Fruit fly (Drosophila melanogaster) whole organism, embryonic: Measurements from ENCODE around the gene CG31650.
A peak's percentile ranks its signal among the peaks of the same experiment; 100 is the strongest.

Source experiments
- Antp ChIP-seq: fragments of 200-800 bp; sonication (Bioruptor generic); optimal IDR thresholded peaks from 3 replicates; lab custom pipeline; 2016; ENCODE audit warnings: missing biosample characterization, missing genetic modification characterization
- Asciz ChIP-seq: fragments of 200-800 bp; sonication (Bioruptor generic); optimal IDR thresholded peaks from 2 replicates; lab custom pipeline; 2017; ENCODE audit warnings: missing biosample characterization, mild to moderate bottlenecking, missing genetic modification characterization, missing genetic modification reagents
- CG12155 ChIP-seq: fragments of 200-800 bp; sonication (Bioruptor generic); optimal IDR thresholded peaks from 3 replicates; lab custom pipeline; 2016; ENCODE audit warnings: missing biosample characterization, missing genetic modification characterization
- CG12219 ChIP-seq: fragments of 200-800 bp; sonication (Bioruptor generic); optimal IDR thresholded peaks from 3 replicates; lab custom pipeline; 2018; ENCODE audit warnings: missing biosample characterization, mild to moderate bottlenecking, missing genetic modification characterization
- CG13287 ChIP-seq: fragments of 200-800 bp; sonication (Bioruptor generic); IDR thresholded peaks from 2 replicates; pipeline ENCODE4 v1.3.6; 2022; ENCODE audit warnings: missing biosample characterization, missing genetic modification characterization; ENCODE audit not compliant: partially characterized antibody
- CG13424 ChIP-seq: fragments of 200-800 bp; sonication (Bioruptor generic); optimal IDR thresholded peaks from 2 replicates; lab custom pipeline; 2019; ENCODE audit warnings: missing biosample characterization, mild to moderate bottlenecking, missing genetic modification characterization, moderate library complexity
- CG15479 ChIP-seq: fragments of 200-800 bp; sonication (Bioruptor generic); optimal IDR thresholded peaks from 3 replicates; lab custom pipeline; 2019; ENCODE audit warnings: missing biosample characterization, mild to moderate bottlenecking, missing genetic modification characterization, moderate library complexity
- CG16813 ChIP-seq: fragments of 200-800 bp; sonication (Bioruptor generic); IDR thresholded peaks from 3 replicates; pipeline ENCODE4 v1.3.6; 2022; ENCODE audit warnings: missing biosample characterization, missing genetic modification characterization; ENCODE audit not compliant: partially characterized antibody
- CG17361 ChIP-seq: fragments of 200-800 bp; sonication (Bioruptor generic); IDR thresholded peaks from 3 replicates; pipeline ENCODE4 v1.3.6; 2022; ENCODE audit warnings: missing biosample characterization, missing genetic modification characterization
- CG2678 ChIP-seq: fragments of 200-800 bp; sonication (Bioruptor generic); optimal IDR thresholded peaks from 3 replicates; lab custom pipeline; 2019; ENCODE audit warnings: missing biosample characterization, mild to moderate bottlenecking, missing genetic modification characterization, moderate library complexity
- CG30403 ChIP-seq: fragments of 200-800 bp; sonication (Bioruptor generic); optimal IDR thresholded peaks from 3 replicates; lab custom pipeline; 2016; ENCODE audit warnings: missing biosample characterization, missing genetic modification characterization
- CG30431 ChIP-seq: fragments of 200-800 bp; sonication (Bioruptor generic); optimal IDR thresholded peaks from 2 replicates; lab custom pipeline; 2017; ENCODE audit warnings: missing biosample characterization, missing genetic modification characterization
- CG34224 ChIP-seq: fragments of 200-800 bp; sonication (Bioruptor generic); IDR thresholded peaks from 3 replicates; pipeline ENCODE4 v1.3.6; 2022; ENCODE audit warnings: missing biosample characterization, missing genetic modification characterization; ENCODE audit not compliant: partially characterized antibody
- CG3995 ChIP-seq: fragments of 200-800 bp; sonication (Bioruptor generic); optimal IDR thresholded peaks from 3 replicates; lab custom pipeline; 2016; ENCODE audit warnings: missing biosample characterization, missing genetic modification characterization
- CG4854 ChIP-seq: fragments of 200-800 bp; sonication (Bioruptor generic); optimal IDR thresholded peaks from 2 replicates; lab custom pipeline; 2016; ENCODE audit warnings: missing biosample characterization, missing genetic modification characterization, inconsistent platforms
- CG6272 ChIP-seq: fragments of 200-800 bp; sonication (Bioruptor generic); IDR thresholded peaks from 2 replicates; pipeline ENCODE4 v1.3.6; 2022; ENCODE audit warnings: missing biosample characterization, missing genetic modification characterization
- CG6689 ChIP-seq: fragments of 200-800 bp; sonication (Bioruptor generic); IDR thresholded peaks from 2 replicates; pipeline ENCODE4 v1.3.6; 2022; ENCODE audit warnings: missing biosample characterization, missing genetic modification characterization
- CG7963 ChIP-seq: fragments of 200-800 bp; sonication (Bioruptor generic); IDR thresholded peaks from 3 replicates; pipeline ENCODE4 v1.3.6; 2022; ENCODE audit warnings: missing biosample characterization, missing genetic modification characterization; ENCODE audit not compliant: partially characterized antibody
- CG8089 ChIP-seq: fragments of 200-800 bp; sonication (Bioruptor generic); optimal IDR thresholded peaks from 3 replicates; lab custom pipeline; 2016; ENCODE audit warnings: missing biosample characterization, missing genetic modification characterization
- CG8388 ChIP-seq: fragments of 200-800 bp; sonication (Bioruptor generic); optimal IDR thresholded peaks from 2 replicates; lab custom pipeline; 2019; ENCODE audit warnings: missing biosample characterization, mild to moderate bottlenecking, missing genetic modification characterization, moderate library complexity
- CG8765 ChIP-seq: fragments of 200-800 bp; sonication (Bioruptor generic); IDR thresholded peaks from 2 replicates; pipeline ENCODE4 v1.3.6; 2022; ENCODE audit warnings: missing biosample characterization, missing genetic modification characterization
- Dip2 ChIP-seq: fragments of 200-800 bp; sonication (Bioruptor generic); IDR thresholded peaks from 2 replicates; pipeline ENCODE4 v1.3.6; 2022; ENCODE audit warnings: missing biosample characterization, missing genetic modification characterization
- Doc2 ChIP-seq: fragments of 200-800 bp; sonication (Bioruptor generic); IDR thresholded peaks from 2 replicates; pipeline ENCODE4 v1.3.6; 2022; ENCODE audit warnings: missing biosample characterization, missing genetic modification characterization
- E2f1 ChIP-seq: fragments of 200-800 bp; sonication (Bioruptor generic); IDR thresholded peaks from 2 replicates; pipeline ENCODE4 v1.3.6; 2022; ENCODE audit warnings: missing biosample characterization, missing genetic modification characterization
- Jarid2 ChIP-seq: fragments of 200-800 bp; sonication (Bioruptor generic); optimal IDR thresholded peaks from 3 replicates; lab custom pipeline; 2017; ENCODE audit warnings: mild to moderate bottlenecking, missing biosample characterization, missing genetic modification reagents, missing genetic modification characterization
- Lhr ChIP-seq: fragments of 200-800 bp; sonication (Bioruptor generic); optimal IDR thresholded peaks from 3 replicates; lab custom pipeline; 2017; ENCODE audit warnings: mild to moderate bottlenecking, missing biosample characterization, missing genetic modification reagents, missing genetic modification characterization
- MBD-R2 ChIP-seq: fragments of 200-800 bp; sonication (Bioruptor generic); IDR thresholded peaks from 2 replicates; pipeline ENCODE4 v1.3.6; 2022; ENCODE audit warnings: missing biosample characterization, missing genetic modification characterization
- Mad ChIP-seq: fragments of 200-800 bp; sonication (Bioruptor generic); optimal IDR thresholded peaks from 2 replicates; lab custom pipeline; 2016; ENCODE audit warnings: missing biosample characterization, missing genetic modification characterization
- NK7.1 ChIP-seq: fragments of 200-800 bp; sonication (Bioruptor generic); optimal IDR thresholded peaks from 3 replicates; lab custom pipeline; 2016; ENCODE audit warnings: missing biosample characterization, missing genetic modification characterization
- Side ChIP-seq: fragments of 200-800 bp; sonication (Bioruptor generic); optimal IDR thresholded peaks from 2 replicates; lab custom pipeline; 2016; ENCODE audit warnings: missing biosample characterization, missing genetic modification characterization
- Xrp1 ChIP-seq: fragments of 200-800 bp; sonication (Bioruptor generic); IDR thresholded peaks from 2 replicates; pipeline ENCODE4 v1.3.6; 2022; ENCODE audit warnings: missing biosample characterization, missing genetic modification characterization
- ci ChIP-seq: fragments of 200-800 bp; sonication (Bioruptor generic); IDR thresholded peaks from 3 replicates; pipeline ENCODE4 v1.3.6; 2022; ENCODE audit warnings: missing biosample characterization, missing genetic modification characterization
- da ChIP-seq: fragments of 200-800 bp; sonication (Bioruptor generic); optimal IDR thresholded peaks from 2 replicates; lab custom pipeline; 2016; ENCODE audit warnings: missing biosample characterization, missing genetic modification characterization
- dm ChIP-seq: fragments of 200-800 bp; sonication (Bioruptor generic); optimal IDR thresholded peaks from 3 replicates; lab custom pipeline; 2016; ENCODE audit warnings: missing biosample characterization, missing genetic modification characterization
- dpn ChIP-seq, 2 experiments: fragments of 200-800 bp; sonication (Bioruptor generic); optimal IDR thresholded peaks; 3 replicates each; lab custom pipeline; 2016; ENCODE audit warnings: missing biosample characterization in 2 of 2, missing genetic modification characterization in 2 of 2
- fru ChIP-seq: fragments of >200 bp; optimal IDR thresholded peaks from 2 replicates; lab custom pipeline; 2017
- gce ChIP-seq: fragments of 200-800 bp; sonication (Bioruptor generic); IDR thresholded peaks from 3 replicates; pipeline ENCODE4 v1.3.6; 2022; ENCODE audit warnings: missing biosample characterization, missing genetic modification characterization
- gem ChIP-seq: fragments of 200-800 bp; sonication (Bioruptor generic); optimal IDR thresholded peaks from 2 replicates; lab custom pipeline; 2019; ENCODE audit warnings: missing biosample characterization, mild to moderate bottlenecking, missing genetic modification characterization, moderate library complexity
- grn ChIP-seq: fragments of 200-800 bp; sonication (Bioruptor generic); optimal IDR thresholded peaks from 3 replicates; lab custom pipeline; 2017; ENCODE audit warnings: missing biosample characterization, missing genetic modification characterization
- hkb ChIP-seq, 2 experiments: fragments of 200-800 bp in 1 of 2; fragments of >200 bp in 1 of 2; sonication (Bioruptor generic) in 1 of 2; IDR thresholded peaks in 1 of 2; optimal IDR thresholded peaks in 1 of 2; 2 replicates each; pipeline versions ENCODE4 v1.3.6 to Lab custom; 2017 to 2022; ENCODE audit warnings: missing biosample characterization in 1 of 2, missing genetic modification characterization in 1 of 2
- pan ChIP-seq, 4 experiments: fragments of >200 bp in 3 of 4; fragments of 200-800 bp in 1 of 4; sonication (Bioruptor generic) in 1 of 4; optimal IDR thresholded peaks in 3 of 4; IDR thresholded peaks in 1 of 4; 2 replicates each; pipeline versions ENCODE4 v1.3.6 to Lab custom; 2017 to 2022; ENCODE audit warnings: missing biosample characterization in 2 of 4, missing genetic modification characterization in 2 of 4, mixed read lengths in 1 of 4
- pum ChIP-seq: fragments of 200-800 bp; sonication (Bioruptor generic); optimal IDR thresholded peaks from 2 replicates; lab custom pipeline; 2016; ENCODE audit warnings: missing biosample characterization, missing genetic modification characterization
- schlank ChIP-seq: fragments of 200-800 bp; sonication (Bioruptor generic); optimal IDR thresholded peaks from 2 replicates; lab custom pipeline; 2018; ENCODE audit warnings: missing biosample characterization, mild to moderate bottlenecking, missing genetic modification characterization
- sens ChIP-seq: fragments of 200-800 bp; sonication (Bioruptor generic); peaks from one replicate; lab custom pipeline; 2016; ENCODE audit warnings: missing biosample characterization, missing genetic modification characterization
- sim ChIP-seq: fragments of 200-800 bp; sonication (Bioruptor generic); IDR thresholded peaks from 2 replicates; pipeline ENCODE4 v1.3.6; 2022; ENCODE audit warnings: missing biosample characterization, missing genetic modification characterization
- slbo ChIP-seq: fragments of 200-800 bp; sonication (Bioruptor generic); IDR thresholded peaks from 2 replicates; pipeline ENCODE4 v1.3.6; 2022; ENCODE audit warnings: missing biosample characterization, missing genetic modification characterization
- ssp ChIP-seq: fragments of 200-800 bp; sonication (Bioruptor generic); IDR thresholded peaks from 2 replicates; pipeline ENCODE4 v1.3.6; 2022; ENCODE audit warnings: missing biosample characterization, missing genetic modification characterization
- stwl ChIP-seq: fragments of 200-800 bp; sonication (Bioruptor generic); optimal IDR thresholded peaks from 3 replicates; lab custom pipeline; 2018; ENCODE audit warnings: missing biosample characterization, mild to moderate bottlenecking, missing genetic modification characterization, moderate library complexity
- tup ChIP-seq: fragments of 200-800 bp; sonication (Bioruptor generic); optimal IDR thresholded peaks from 2 replicates; lab custom pipeline; 2016; ENCODE audit warnings: missing biosample characterization, mild to moderate bottlenecking, missing genetic modification characterization, moderate library complexity
- unc-4 ChIP-seq: fragments of 200-800 bp; sonication (Bioruptor generic); IDR thresholded peaks from 2 replicates; pipeline ENCODE4 v1.3.6; 2022; ENCODE audit warnings: missing biosample characterization, missing genetic modification characterization; ENCODE audit not compliant: partially characterized antibody

CG31650 gene

DNA sequence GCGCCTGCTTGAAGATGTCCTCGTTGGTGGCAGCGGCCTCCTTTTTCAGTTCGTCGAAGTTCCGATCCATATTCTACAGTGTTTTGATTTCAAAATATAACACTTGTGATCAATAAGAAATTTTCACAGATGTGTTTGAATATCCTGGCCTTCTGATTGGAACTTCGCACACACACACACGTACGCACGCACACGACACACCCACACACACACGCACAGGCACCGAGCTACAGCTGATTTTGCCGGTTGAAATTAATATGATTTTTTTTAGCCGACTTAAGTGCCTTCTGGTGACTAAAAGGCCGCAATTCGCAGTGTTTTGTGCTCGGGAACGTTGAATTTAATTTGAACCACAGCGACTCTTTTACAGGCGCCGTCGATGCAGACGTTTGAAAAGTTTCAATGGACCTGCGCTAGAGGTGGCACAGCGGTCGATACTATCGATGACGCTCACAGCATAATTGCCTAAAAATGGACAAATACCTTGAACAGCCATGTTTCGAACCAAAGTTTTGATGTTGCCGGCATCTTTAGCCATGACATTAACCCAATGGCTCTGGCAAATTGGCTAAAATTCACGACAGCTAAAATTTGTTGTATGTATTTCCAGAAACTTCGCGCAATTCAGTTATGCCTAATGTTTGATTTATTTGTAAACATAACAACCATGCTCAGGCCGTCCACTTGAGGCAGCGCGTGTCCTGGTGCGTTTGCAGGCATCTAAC is 35.0 kb downstream of the CG31650 start, which contains the start of gene Rtnl1 (continued):
- TF ChIP-seq CG34224 (GFP tag; lab: Robert Waterston, UW), result peak; percentile 90
- TF ChIP-seq gce, result no peak
- peak; percentile 19 for TF ChIP-seq pum (GFP tag; lab: Kevin White, UChicago)
- TF ChIP-seq CG6689, result no peak
- peak; percentile 40 for TF ChIP-seq dm
- TF ChIP-seq MBD-R2 (GFP tag; lab: Robert Waterston, UW), result peak; percentile 80
- TF ChIP-seq Side, result peak; percentile 3
- peak; percentile 50; the same call in 1 of the 3 replicates for TF ChIP-seq CG17361 (GFP tag; lab: Robert Waterston, UW)
- TF ChIP-seq ssp, result no peak
- peak; percentile 85 for TF ChIP-seq sens (GFP tag; lab: Kevin White, UChicago)
- peak; percentile 28 for TF ChIP-seq CG13424 (tag; lab: Kevin White, UChicago)
- TF ChIP-seq fru (lab: Kevin White, UChicago), result no peak
- TF ChIP-seq Xrp1 (GFP tag; lab: Robert Waterston, UW), result no peak
- no peak for TF ChIP-seq schlank (tag; lab: Kevin White, UChicago)
- TF ChIP-seq stwl (tag; lab: Kevin White, UChicago), result peak; percentile 71
- TF ChIP-seq dpn (GFP tag; optimal IDR thresholded peaks at IDR 0.05; lab: Kevin White, UChicago), result peak; percentile 42 to 52
- TF ChIP-seq CG30431 (GFP tag; lab: Kevin White, UChicago), result no peak
- TF ChIP-seq Mad (GFP tag; lab: Kevin White, UChicago), result peak; percentile 35
- peak; percentile 33 for TF ChIP-seq CG3995 (GFP tag; lab: Kevin White, UChicago)
- TF ChIP-seq CG16813 (GFP tag; lab: Robert Waterston, UW), result peak; percentile 93
- peak; percentile 94 for TF ChIP-seq hkb (optimal IDR thresholded peaks at IDR 0.05; lab: Kevin White, UChicago)
- TF ChIP-seq hkb (GFP tag; IDR thresholded peaks at IDR 0.05; lab: Robert Waterston, UW), result no peak; the same call in 1 of the 2 replicates
- TF ChIP-seq gem, result peak; percentile 2
- no peak for TF ChIP-seq tup (GFP tag; lab: Kevin White, UChicago)
- peak; percentile 31 for TF ChIP-seq CG15479 (GFP tag; lab: Kevin White, UChicago)
- TF ChIP-seq Asciz (GFP tag; lab: Kevin White, UChicago), result peak; percentile 88
- no peak for TF ChIP-seq CG8089 (GFP tag; lab: Kevin White, UChicago)
- TF ChIP-seq CG4854 (GFP tag; lab: Kevin White, UChicago), result peak; percentile 2
- no peak for TF ChIP-seq pan (optimal IDR thresholded peaks at IDR 0.05; lab: Kevin White, UChicago)
- peak in 1 of 2 experiments; percentile 88 for TF ChIP-seq pan (GFP tag; optimal IDR thresholded peaks at IDR 0.05 in 1 of 2, IDR thresholded peaks at IDR 0.05 in 1 of 2)
- no peak for TF ChIP-seq sim
- TF ChIP-seq Lhr (GFP tag; lab: Kevin White, UChicago), result peak; percentile 94
- peak; percentile 88; the same call in 2 of the 3 replicates for TF ChIP-seq CG7963 (GFP tag; lab: Robert Waterston, UW)
- no peak for TF ChIP-seq E2f1 (GFP tag; lab: Robert Waterston, UW)
- no peak for TF ChIP-seq da (GFP tag; lab: Kevin White, UChicago)
- TF ChIP-seq ci (GFP tag; lab: Robert Waterston, UW), result peak; percentile 57; the same call in 2 of the 3 replicates
- peak; percentile 94 for TF ChIP-seq unc-4
- TF ChIP-seq, all 482 proteins: peak for 193

DNA sequence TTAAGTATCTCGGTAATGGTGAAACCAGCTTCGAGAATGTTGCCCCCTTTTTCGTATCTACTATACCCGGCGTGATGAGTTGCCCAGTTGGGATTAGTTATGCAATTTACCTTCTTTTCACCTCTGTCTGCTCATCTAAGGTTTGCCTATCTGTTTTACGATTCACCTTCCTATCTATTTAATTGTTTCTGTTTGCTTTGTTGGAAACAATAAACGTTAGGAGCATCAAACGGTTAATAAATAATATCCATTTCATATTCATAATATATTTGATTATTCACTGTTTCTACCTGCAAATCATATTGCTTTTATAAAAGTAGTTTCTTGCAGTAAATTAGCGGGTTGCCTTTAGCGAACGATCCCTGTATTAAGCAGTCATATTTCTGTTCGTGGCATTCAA is 37.3 kb downstream of the CG31650 start:
- TF ChIP-seq grn (GFP tag; lab: Kevin White, UChicago), result no peak
- TF ChIP-seq Doc2 (GFP tag; lab: Robert Waterston, UW), result no peak
- peak; percentile 40; the same call in 1 of the 2 replicates for TF ChIP-seq slbo (GFP tag; lab: Robert Waterston, UW)
- no peak for TF ChIP-seq Jarid2 (GFP tag; lab: Kevin White, UChicago)
- no peak for TF ChIP-seq CG13287 (GFP tag; lab: Robert Waterston, UW)
- no peak for TF ChIP-seq NK7.1 (GFP tag; lab: Kevin White, UChicago)
- no peak for TF ChIP-seq CG12155 (GFP tag; lab: Kevin White, UChicago)
- TF ChIP-seq Antp (GFP tag; lab: Kevin White, UChicago), result no peak
- TF ChIP-seq CG30403, result no peak
- TF ChIP-seq CG8388, result no peak
- TF ChIP-seq Dip2 (GFP tag; lab: Robert Waterston, UW), result no peak
- peak; percentile 29 for TF ChIP-seq CG2678
- TF ChIP-seq CG6272 (GFP tag; lab: Robert Waterston, UW), result no peak
- no peak for TF ChIP-seq CG12219 (GFP tag; lab: Kevin White, UChicago)
- TF ChIP-seq CG8765, result no peak
